Worm (Caenorhabditis elegans): ENCODE data around the gene nspg-6.

nspg-6 gene

DNA sequence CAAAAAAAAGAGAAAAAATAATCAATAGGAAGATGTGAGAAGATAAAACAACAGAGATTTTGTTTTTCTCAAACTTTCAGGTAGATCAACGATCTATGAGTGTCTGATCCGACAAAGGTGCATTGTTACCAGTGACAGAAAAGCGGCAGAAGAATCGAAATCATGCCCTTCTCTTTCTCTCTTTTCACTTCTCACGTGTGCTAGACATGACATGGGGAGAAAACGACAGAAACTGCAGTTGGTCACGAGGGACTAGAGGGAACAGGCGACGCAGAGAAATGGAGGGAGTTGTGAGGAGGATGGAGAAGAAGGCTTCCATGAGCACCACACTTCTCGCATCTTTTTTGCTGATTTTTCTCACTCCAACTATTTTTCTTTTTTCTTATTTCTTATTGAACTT lies 20.4 kb upstream of the nspg-6 start, which contains the start of gene F56C9.10:
F56C9.10 (minus strand) TSS at position 97 of the 400 bp plus-strand sequence.
- TF ChIP-seq nhr-28 (tag; optimal IDR thresholded peaks at IDR 0.05) (no peak), hmg-11 (tag; optimal IDR thresholded peaks at IDR 0.05) (peak; percentile 58), nfya-1 (tag; optimal IDR thresholded peaks at IDR 0.05; ENCODE audit: insufficient read depth) (peak; percentile 88), pha-4 (tag; optimal IDR thresholded peaks at IDR 0.05) (peak; percentile 55), jun-1 (tag; optimal IDR thresholded peaks at IDR 0.05) (peak; percentile 84), nhr-77 (tag; optimal IDR thresholded peaks at IDR 0.05) (no peak), ceh-9 (tag; optimal IDR thresholded peaks at IDR 0.05) (no peak), ceh-28 (tag; optimal IDR thresholded peaks at IDR 0.05) (peak; percentile 44), lin-15B (tag; optimal IDR thresholded peaks at IDR 0.05) (peak; percentile 82), nhr-11 (tag; optimal IDR thresholded peaks at IDR 0.05) (peak; percentile 92), ztf-4 (tag; optimal IDR thresholded peaks at IDR 0.05) (peak; percentile 68), elt-3 (tag; optimal IDR thresholded peaks at IDR 0.05) (no peak), mdl-1 (tag; optimal IDR thresholded peaks at IDR 0.05) (peak; percentile 96), ZK546.5 (tag; optimal IDR thresholded peaks at IDR 0.05) (no peak), mml-1 (tag; optimal IDR thresholded peaks at IDR 0.05) (no peak), fkh-10 (GFP tag; optimal IDR thresholded peaks at IDR 0.05) (no peak), ama-1 (optimal IDR thresholded peaks at IDR 0.05) (peak; percentile 80), daf-12 (tag; optimal IDR thresholded peaks at IDR 0.05) (no peak), ceh-82 (tag; optimal IDR thresholded peaks at IDR 0.05) (no peak), unc-62 (GFP tag; optimal IDR thresholded peaks at IDR 0.05) (peak; percentile 88), egl-27 (tag; optimal IDR thresholded peaks at IDR 0.05) (peak; percentile 44), nhr-23 (tag; optimal IDR thresholded peaks at IDR 0.05) (peak; percentile 81), sea-2 (GFP tag; optimal IDR thresholded peaks at IDR 0.05) (no peak), unc-39 (tag; optimal IDR thresholded peaks at IDR 0.05) (no peak), lsy-12 (tag; optimal IDR thresholded peaks at IDR 0.05) (peak; percentile 77), nhr-76 (tag; optimal IDR thresholded peaks at IDR 0.05) (no peak), nhr-12 (tag; optimal IDR thresholded peaks at IDR 0.05) (no peak), aly-2 (tag; optimal IDR thresholded peaks at IDR 0.05) (no peak), lin-39 (tag; optimal IDR thresholded peaks at IDR 0.05) (peak; percentile 84), egl-5 (tag; optimal IDR thresholded peaks at IDR 0.05) (no peak), nhr-237 (tag; optimal IDR thresholded peaks at IDR 0.05) (no peak), R02D3.7 (tag; optimal IDR thresholded peaks at IDR 0.05) (peak; percentile 38), elt-1 (tag; optimal IDR thresholded peaks at IDR 0.05) (no peak), ceh-16 (tag; optimal IDR thresholded peaks at IDR 0.05) (no peak), skn-1 (tag; optimal IDR thresholded peaks at IDR 0.05) (peak; percentile 22), zag-1 (tag; optimal IDR thresholded peaks at IDR 0.05) (no peak), elt-2 (tag; optimal IDR thresholded peaks at IDR 0.05) (peak; percentile 59), ztf-11 (tag; optimal IDR thresholded peaks at IDR 0.05) (no peak), pqm-1 (tag; optimal IDR thresholded peaks at IDR 0.05) (peak; percentile 1), snpc-4 (tag; optimal IDR thresholded peaks at IDR 0.05) (peak; percentile 78), nhr-25 (tag; optimal IDR thresholded peaks at IDR 0.05) (peak; percentile 72), fkh-2 (tag; optimal IDR thresholded peaks at IDR 0.05) (no peak), fos-1 (tag; optimal IDR thresholded peaks at IDR 0.05) (no peak), nhr-67 (tag; optimal IDR thresholded peaks at IDR 0.05) (no peak), tbx-2 (tag; optimal IDR thresholded peaks at IDR 0.05) (peak; percentile 33), eor-1 (tag; optimal IDR thresholded peaks at IDR 0.05) (no peak), nhr-43 (tag; optimal IDR thresholded peaks at IDR 0.05; ENCODE audit: poor library complexity, severe bottlenecking) (peak; percentile 78)

DNA sequence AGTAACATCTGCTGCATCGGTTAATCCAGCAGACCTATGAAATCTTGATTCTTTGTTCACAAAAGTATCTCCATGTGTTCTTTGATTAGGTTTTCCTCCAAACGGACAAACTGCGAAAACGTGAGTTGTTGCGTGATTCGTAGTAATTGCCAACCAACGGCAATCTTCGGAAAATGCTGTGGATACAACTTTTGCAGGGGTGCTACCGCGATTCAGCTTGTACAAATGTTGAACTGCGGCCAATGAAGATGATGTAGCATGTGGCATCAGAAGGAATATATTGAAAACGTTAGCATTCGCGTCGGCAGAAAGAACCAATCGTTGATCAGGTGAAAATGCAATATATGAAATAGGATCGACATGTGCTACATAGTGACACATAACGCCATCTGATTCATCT lies 16.9 kb upstream of the nspg-6 start:
- TF ChIP-seq elt-1 (tag; optimal IDR thresholded peaks at IDR 0.05) (no peak), nfya-1 (tag; optimal IDR thresholded peaks at IDR 0.05; ENCODE audit: insufficient read depth) (no peak), ZK546.5 (tag; optimal IDR thresholded peaks at IDR 0.05) (no peak), nhr-67 (tag; optimal IDR thresholded peaks at IDR 0.05) (no peak), ceh-16 (tag; optimal IDR thresholded peaks at IDR 0.05) (no peak), jun-1 (tag; optimal IDR thresholded peaks at IDR 0.05) (no peak), elt-2 (tag; optimal IDR thresholded peaks at IDR 0.05) (no peak), snpc-4 (tag; optimal IDR thresholded peaks at IDR 0.05) (no peak), lin-39 (tag; optimal IDR thresholded peaks at IDR 0.05) (no peak), unc-39 (tag; optimal IDR thresholded peaks at IDR 0.05) (no peak), zag-1 (tag; optimal IDR thresholded peaks at IDR 0.05) (no peak)
